Worm (Caenorhabditis elegans) whole organism, L1 larva: ENCODE data around the gene F23F12.13.
A peak's percentile ranks its signal among the peaks of the same experiment; 100 is the strongest.

ENCODE experiments used
- F16B12.6 ChIP-seq: fragments of 150-350 bp; optimal IDR thresholded peaks from 2 replicates; lab custom pipeline; 2014; ENCODE audit warnings: missing biosample characterization, missing genetic modification characterization
- blmp-1 ChIP-seq: fragments of 150-350 bp; optimal IDR thresholded peaks from 2 replicates; lab custom pipeline; 2014; ENCODE audit warnings: missing biosample characterization, missing genetic modification characterization
- ceh-82 ChIP-seq, 3 experiments: fragments of 150-350 bp in 1 of 3; sonication (generic microtip) in 2 of 3; optimal IDR thresholded peaks; 2 replicates each; lab custom pipeline; 2014 to 2017; ENCODE audit warnings: missing biosample characterization in 3 of 3, missing genetic modification characterization in 3 of 3
- dpl-1 ChIP-seq, 3 experiments: fragments of 150-350 bp in 2 of 3; sonication (generic microtip) in 1 of 3; optimal IDR thresholded peaks; 2 replicates each; lab custom pipeline; 2014 to 2017; ENCODE audit warnings: missing biosample characterization in 3 of 3, missing genetic modification characterization in 3 of 3, missing genetic modification reagents in 3 of 3
- efl-1 ChIP-seq, 4 experiments: fragments of 150-350 bp; optimal IDR thresholded peaks in 3 of 4; peaks in 1 of 4; 1 replicate in 1 of 4; 2 replicates in 3 of 4; lab custom pipeline; 2014; ENCODE audit warnings: missing biosample characterization in 2 of 4, missing genetic modification characterization in 2 of 4, missing genetic modification reagents in 2 of 4
- lin-14 ChIP-seq: fragments of 200-800 bp; sonication (Bioruptor generic); optimal IDR thresholded peaks from 2 replicates; lab custom pipeline; 2018; ENCODE audit warnings: mild to moderate bottlenecking, missing genetic modification characterization, moderate library complexity, missing compliant biosample characterization
- lin-35 ChIP-seq, 2 experiments: fragments of 150-350 bp; optimal IDR thresholded peaks; 2 replicates each; lab custom pipeline; 2014; ENCODE audit warnings: missing biosample characterization in 2 of 2, missing genetic modification characterization in 2 of 2, missing genetic modification reagents in 2 of 2
- lsy-2 ChIP-seq, 2 experiments: fragments of 150-350 bp; optimal IDR thresholded peaks; 2 replicates each; lab custom pipeline; 2014; ENCODE audit warnings: missing biosample characterization in 2 of 2, missing genetic modification characterization in 2 of 2
- mep-1 ChIP-seq: fragments of 150-350 bp; optimal IDR thresholded peaks from 2 replicates; lab custom pipeline; 2014; ENCODE audit warnings: missing biosample characterization, missing genetic modification characterization
- nhr-76 ChIP-seq: sonication (generic microtip); optimal IDR thresholded peaks from 2 replicates; lab custom pipeline; 2017; ENCODE audit warnings: missing biosample characterization, missing genetic modification characterization
- nhr-85 ChIP-seq: sonication (generic microtip); peaks from one replicate; lab custom pipeline; 2016; ENCODE audit warnings: missing genetic modification characterization, inconsistent platforms, missing compliant biosample characterization
- rnt-1 ChIP-seq: sonication (generic microtip); optimal IDR thresholded peaks from 2 replicates; lab custom pipeline; 2016; ENCODE audit warnings: mild to moderate bottlenecking, missing genetic modification characterization, moderate library complexity, missing compliant biosample characterization
- snu-23 ChIP-seq: sonication (generic microtip); optimal IDR thresholded peaks from 2 replicates; lab custom pipeline; 2016; ENCODE audit warnings: missing genetic modification characterization, missing compliant biosample characterization
- unc-86 ChIP-seq: sonication (generic microtip); optimal IDR thresholded peaks from 2 replicates; lab custom pipeline; 2016; ENCODE audit warnings: missing genetic modification characterization, missing compliant biosample characterization

The F23F12.13 gene

ce11 chrIII:6532647-6533046 lies 37.2 kb downstream of the F23F12.13 start, which contains the start of gene srxa-5:
Gene srxa-5 (plus strand): TSS chrIII:6532947.
- no peak for TF ChIP-seq nhr-85 (tag; lab: Kevin White, UChicago)

ce11 chrIII:6536945-6537568 lies 41.6 kb downstream of the F23F12.13 start, which contains the start of gene C09E7.4:
Gene C09E7.4 (minus strand): TSS chrIII:6536995.
- TF ChIP-seq efl-1 (optimal IDR thresholded peaks at IDR 0.05; lab: Kevin White, UChicago) = peak in 1 of 2 experiments; percentile 3
- TF ChIP-seq efl-1 (GFP tag; optimal IDR thresholded peaks at IDR 0.05 in 1 of 2; lab: Kevin White, UChicago) = no peak
- peak in 1 of 3 experiments; percentile 28 for TF ChIP-seq ceh-82 (tag; optimal IDR thresholded peaks at IDR 0.05; lab: Kevin White, UChicago)
- peak; percentile 55 for TF ChIP-seq lin-14 (GFP tag; lab: Kevin White, UChicago)
- no peak for TF ChIP-seq unc-86 (tag; lab: Kevin White, UChicago)
- peak in 1 of 2 experiments; percentile 28 for TF ChIP-seq lin-35 (GFP tag; optimal IDR thresholded peaks at IDR 0.05; lab: Kevin White, UChicago)
- TF ChIP-seq blmp-1 = peak; percentile 0
- TF ChIP-seq dpl-1 (GFP tag; optimal IDR thresholded peaks at IDR 0.05; lab: Kevin White, UChicago) = peak in 2 of 3 experiments; percentile 22 to 40
- TF ChIP-seq F16B12.6 (tag; lab: Kevin White, UChicago) = no peak
- peak; percentile 34 for TF ChIP-seq rnt-1 (tag; lab: Kevin White, UChicago)
- TF ChIP-seq nhr-76 (tag; lab: Kevin White, UChicago) = no peak
- peak; percentile 46 for TF ChIP-seq snu-23 (GFP tag; lab: Kevin White, UChicago)
- peak in 1 of 2 experiments; percentile 14 for TF ChIP-seq lsy-2 (tag; optimal IDR thresholded peaks at IDR 0.05; lab: Kevin White, UChicago)
- peak; percentile 49 for TF ChIP-seq mep-1 (tag; lab: Kevin White, UChicago)
